Fruit fly (Drosophila melanogaster): ENCODE results near the gene Lip4.

Lip4 gene

dm6 chr2L:10514586-10515137, 12.7 kb upstream of the Lip4 start (continued):
- TF ChIP-seq CG11093 (GFP tag; IDR thresholded peaks at IDR 0.05), result no peak
- no peak for TF ChIP-seq trem (tag; optimal IDR thresholded peaks at IDR 0.05)
- TF ChIP-seq Sox102F (GFP tag; optimal IDR thresholded peaks at IDR 0.05), result no peak
- peak in 1 of 2 experiments; percentile 2 for TF ChIP-seq Hr78 (GFP tag; optimal IDR thresholded peaks at IDR 0.05)

dm6 chr2L:10515553-10516174, 11.7 kb upstream of the Lip4 start:
- TF ChIP-seq sima (GFP tag; optimal IDR thresholded peaks at IDR 0.05) (no peak), BtbVII (GFP tag; optimal IDR thresholded peaks at IDR 0.05) (no peak), Xbp1 (GFP tag; optimal IDR thresholded peaks at IDR 0.05) (no peak), Hmr (GFP tag; optimal IDR thresholded peaks at IDR 0.05) (peak; percentile 15), fd102C (GFP tag; optimal IDR thresholded peaks at IDR 0.05) (no peak), CG12391 (tag; optimal IDR thresholded peaks at IDR 0.05) (no peak), lilli (GFP tag; optimal IDR thresholded peaks at IDR 0.05) (no peak), CG11398 (GFP tag; optimal IDR thresholded peaks at IDR 0.05) (no peak), Fer2 (tag; optimal IDR thresholded peaks at IDR 0.05) (no peak), Camta (GFP tag; optimal IDR thresholded peaks at IDR 0.05) (no peak), sna (GFP tag; IDR thresholded peaks at IDR 0.05; ENCODE audit: partially characterized antibody) (no peak), Jarid2 (GFP tag; optimal IDR thresholded peaks at IDR 0.05) (no peak), Spps (tag; optimal IDR thresholded peaks at IDR 0.05) (no peak), CG11696 (GFP tag; IDR thresholded peaks at IDR 0.05) (no peak), knrl (GFP tag; IDR thresholded peaks at IDR 0.05; ENCODE audit: partially characterized antibody) (no peak), CG16863 (GFP tag; optimal IDR thresholded peaks at IDR 0.05) (no peak), disco-r (GFP tag; optimal IDR thresholded peaks at IDR 0.05) (no peak), Med (GFP tag) (peak; percentile 12), CG15601 (tag; optimal IDR thresholded peaks at IDR 0.05) (no peak), B-H1 (GFP tag; IDR thresholded peaks at IDR 0.05) (no peak), cwo (GFP tag; optimal IDR thresholded peaks at IDR 0.05) (no peak), HmgZ (tag; optimal IDR thresholded peaks at IDR 0.05) (no peak), ranshi (GFP tag; IDR thresholded peaks at IDR 0.05) (0 out of 2 replicates have a peak, but pooled peaks have one; percentile 13), CG5245 (GFP tag; optimal IDR thresholded peaks at IDR 0.05) (no peak), Lpt (GFP tag; optimal IDR thresholded peaks at IDR 0.05) (no peak), CG4730 (GFP tag; IDR thresholded peaks at IDR 0.05) (no peak), Hr51 (GFP tag; optimal IDR thresholded peaks at IDR 0.05) (peak in 1 of 2 experiments; percentile 51), Doc2 (GFP tag; IDR thresholded peaks at IDR 0.05) (no peak), gem (tag; optimal IDR thresholded peaks at IDR 0.05) (peak; percentile 0), tll (GFP tag; optimal IDR thresholded peaks at IDR 0.05) (no peak), Max (GFP tag; optimal IDR thresholded peaks at IDR 0.05) (no peak), tx (GFP tag; optimal IDR thresholded peaks at IDR 0.05) (no peak), CG6791 (GFP tag; IDR thresholded peaks at IDR 0.05; ENCODE audit: partially characterized antibody) (no peak), dan (GFP tag; IDR thresholded peaks at IDR 0.05) (no peak), NfI (GFP tag; optimal IDR thresholded peaks at IDR 0.05) (no peak), CG10366 (GFP tag; IDR thresholded peaks at IDR 0.05) (no peak), da (GFP tag; optimal IDR thresholded peaks at IDR 0.05) (no peak), CG15011 (GFP tag; optimal IDR thresholded peaks at IDR 0.05) (no peak), CG2199 (GFP tag; IDR thresholded peaks at IDR 0.05) (no peak), CG17829 (tag; optimal IDR thresholded peaks at IDR 0.05) (no peak), pros (GFP tag; optimal IDR thresholded peaks at IDR 0.05) (no peak), cas (GFP tag; IDR thresholded peaks at IDR 0.05) (no peak), CG4360 (GFP tag; IDR thresholded peaks at IDR 0.05) (no peak), Xrp1 (GFP tag; IDR thresholded peaks at IDR 0.05) (no peak)
